Fruit fly (Drosophila melanogaster): Measurements from ENCODE around the gene CG7920.

The CG7920 gene

DNA sequence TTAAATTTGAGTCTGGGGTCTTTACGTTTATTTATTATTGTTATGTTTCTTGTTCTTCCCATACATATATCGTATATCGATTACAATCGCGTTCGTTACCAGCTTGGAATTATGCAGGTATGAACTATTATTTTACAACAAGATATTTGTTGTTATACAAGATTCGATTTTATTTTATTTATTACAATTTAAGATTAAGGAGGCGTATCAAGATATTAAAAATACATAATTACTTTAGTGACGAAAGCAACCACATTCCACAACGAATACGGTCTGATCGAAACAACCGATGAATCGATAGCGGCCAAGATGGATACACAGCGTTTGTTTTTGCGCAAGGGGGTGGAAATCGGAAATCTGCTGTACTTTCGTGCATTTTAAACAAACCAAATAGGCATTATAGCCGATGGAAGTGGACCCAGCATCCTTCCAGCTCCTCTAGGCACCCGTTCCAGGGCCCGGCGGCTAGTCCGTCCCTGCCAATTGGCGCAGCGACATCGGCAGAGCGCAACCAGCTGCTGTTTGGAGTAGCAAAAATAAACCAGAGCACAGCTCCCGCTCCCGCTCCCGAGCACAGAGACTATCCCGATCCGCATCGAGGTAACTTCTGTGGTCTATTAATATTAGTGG, 17.4 kb downstream of the CG7920 start, which contains the start of the genes CG15525 and CG11504 (continued):
- peak; percentile 53; the same call in 1 of the 2 replicates for TF ChIP-seq CG6689 (GFP tag; IDR thresholded peaks at IDR 0.05)
- no peak for TF ChIP-seq CG12219 (GFP tag; optimal IDR thresholded peaks at IDR 0.05)
- peak; percentile 37 for TF ChIP-seq CG7786 (GFP tag; optimal IDR thresholded peaks at IDR 0.05)
- TF ChIP-seq knrl (GFP tag; IDR thresholded peaks at IDR 0.05; ENCODE audit: partially characterized antibody), result peak; percentile 92
- TF ChIP-seq Taf1 (GFP tag; IDR thresholded peaks at IDR 0.05), result no peak
- TF ChIP-seq CG1647 (GFP tag; optimal IDR thresholded peaks at IDR 0.05), result no peak
- peak; percentile 14 for TF ChIP-seq kay (GFP tag; optimal IDR thresholded peaks at IDR 0.05)
- TF ChIP-seq dati (GFP tag; IDR thresholded peaks at IDR 0.05), result no peak
- no peak for TF ChIP-seq bowl (GFP tag; IDR thresholded peaks at IDR 0.05)
- TF ChIP-seq B-H2 (GFP tag; optimal IDR thresholded peaks at IDR 0.05), result no peak
- TF ChIP-seq CG32767 (GFP tag; IDR thresholded peaks at IDR 0.05), result peak; percentile 92
- no peak for TF ChIP-seq CG9876 (GFP tag; optimal IDR thresholded peaks at IDR 0.05)
- peak; percentile 49 for TF ChIP-seq pho (GFP tag; optimal IDR thresholded peaks at IDR 0.05)
- TF ChIP-seq seq (GFP tag; IDR thresholded peaks at IDR 0.05), result peak; percentile 36; the same call in 1 of the 2 replicates
- peak; percentile 25 for TF ChIP-seq CG9727 (GFP tag; optimal IDR thresholded peaks at IDR 0.05)
- TF ChIP-seq vfl (GFP tag; optimal IDR thresholded peaks at IDR 0.05), result peak; percentile 34
- peak; percentile 62; the same call in 1 of the 2 replicates for TF ChIP-seq tna (GFP tag; IDR thresholded peaks at IDR 0.05; ENCODE audit: partially characterized antibody)
- no peak for TF ChIP-seq TFAM (GFP tag; optimal IDR thresholded peaks at IDR 0.05)
- TF ChIP-seq klu (GFP tag; IDR thresholded peaks at IDR 0.05), result peak; percentile 37; the same call in 1 of the 2 replicates
- peak; percentile 87 for TF ChIP-seq CG14860 (GFP tag; IDR thresholded peaks at IDR 0.05; ENCODE audit: partially characterized antibody)
- no peak for TF ChIP-seq CG18011 (GFP tag; optimal IDR thresholded peaks at IDR 0.05)
- TF ChIP-seq so (GFP tag; IDR thresholded peaks at IDR 0.05), result no peak
- no peak for TF ChIP-seq slp2 (GFP tag; optimal IDR thresholded peaks at IDR 0.05)
- no peak for TF ChIP-seq CG10321 (GFP tag; IDR thresholded peaks at IDR 0.05)
- TF ChIP-seq CG11456 (GFP tag; IDR thresholded peaks at IDR 0.05), result peak; percentile 68; the same call in 2 of the 3 replicates
- TF ChIP-seq eyg (GFP tag; optimal IDR thresholded peaks at IDR 0.05), result no peak
- no peak for TF ChIP-seq ara (GFP tag; IDR thresholded peaks at IDR 0.05)
- TF ChIP-seq Aef1 (GFP tag; IDR thresholded peaks at IDR 0.05), result peak; percentile 78
- TF ChIP-seq zfh2 (GFP tag; optimal IDR thresholded peaks at IDR 0.05), result peak; percentile 56
- TF ChIP-seq fru (optimal IDR thresholded peaks at IDR 0.05), result no peak
- TF ChIP-seq NK7.1 (GFP tag; optimal IDR thresholded peaks at IDR 0.05), result no peak
- peak; percentile 40 for TF ChIP-seq CG3838 (GFP tag; optimal IDR thresholded peaks at IDR 0.05)
- TF ChIP-seq Dp (GFP tag; optimal IDR thresholded peaks at IDR 0.05), result peak; percentile 32
- no peak for TF ChIP-seq CG1792 (GFP tag; optimal IDR thresholded peaks at IDR 0.05)
- no peak for TF ChIP-seq rib (GFP tag; IDR thresholded peaks at IDR 0.05)
- TF ChIP-seq CG13624 (GFP tag; optimal IDR thresholded peaks at IDR 0.05), result peak; percentile 65
- no peak for TF ChIP-seq CG12769 (tag; optimal IDR thresholded peaks at IDR 0.05)
- peak; percentile 72 for TF ChIP-seq Dip3 (GFP tag; optimal IDR thresholded peaks at IDR 0.05)
- TF ChIP-seq CG8388 (GFP tag; optimal IDR thresholded peaks at IDR 0.05), result no peak
- TF ChIP-seq sc (optimal IDR thresholded peaks at IDR 0.05), result no peak
- no peak for TF ChIP-seq sc (GFP tag; optimal IDR thresholded peaks at IDR 0.05)
- peak; percentile 47 for TF ChIP-seq pum (GFP tag; optimal IDR thresholded peaks at IDR 0.05)
- TF ChIP-seq CG6254 (GFP tag; optimal IDR thresholded peaks at IDR 0.05), result no peak
- TF ChIP-seq MESR4 (GFP tag; optimal IDR thresholded peaks at IDR 0.05), result peak; percentile 66
- no peak for TF ChIP-seq CG18619 (GFP tag; optimal IDR thresholded peaks at IDR 0.05)
- TF ChIP-seq CG18764 (GFP tag; optimal IDR thresholded peaks at IDR 0.05), result peak; percentile 19
- TF ChIP-seq Deaf1 (tag; optimal IDR thresholded peaks at IDR 0.05), result no peak
- TF ChIP-seq CG15269 (tag; optimal IDR thresholded peaks at IDR 0.05), result no peak
- TF ChIP-seq repo (GFP tag; optimal IDR thresholded peaks at IDR 0.05), result no peak
- no peak for TF ChIP-seq ken (GFP tag; IDR thresholded peaks at IDR 0.05)
- TF ChIP-seq Dek (tag; optimal IDR thresholded peaks at IDR 0.05), result peak; percentile 24
- TF ChIP-seq D19A (tag; optimal IDR thresholded peaks at IDR 0.05), result no peak
